Worm (Caenorhabditis elegans) whole organism, late embryonic: ENCODE results near the gene col-131.

ENCODE experiments used
- T23F11.4 ChIP-seq: fragments of 200-800 bp; sonication (Bioruptor generic); optimal IDR thresholded peaks from 2 replicates; lab custom pipeline; 2018; ENCODE audit warnings: mild to moderate bottlenecking, missing genetic modification characterization, missing compliant biosample characterization
- ama-1 ChIP-seq: fragments of 150-350 bp; optimal IDR thresholded peaks from 2 replicates; lab custom pipeline; 2014
- ceh-6 ChIP-seq: fragments of 200-800 bp; sonication (Bioruptor generic); optimal IDR thresholded peaks from 2 replicates; lab custom pipeline; 2018; ENCODE audit warnings: mild to moderate bottlenecking, missing genetic modification characterization, missing compliant biosample characterization
- fkh-10 ChIP-seq: fragments of 150-350 bp; optimal IDR thresholded peaks from 2 replicates; lab custom pipeline; 2014; ENCODE audit warnings: missing biosample characterization, missing genetic modification reagents, missing genetic modification characterization
- lin-11 ChIP-seq: fragments of 200-800 bp; sonication (Bioruptor generic); optimal IDR thresholded peaks from 2 replicates; lab custom pipeline; 2018; ENCODE audit warnings: mild to moderate bottlenecking, missing genetic modification characterization, missing compliant biosample characterization
- nhr-232 ChIP-seq: sonication (generic microtip); optimal IDR thresholded peaks from 2 replicates; lab custom pipeline; 2016; ENCODE audit warnings: missing genetic modification characterization, missing compliant biosample characterization
- pha-4 ChIP-seq: fragments of 150-350 bp; optimal IDR thresholded peaks from 2 replicates; lab custom pipeline; 2018; ENCODE audit warnings: missing biosample characterization, missing genetic modification reagents, missing genetic modification characterization
- unc-86 ChIP-seq: sonication (generic microtip); optimal IDR thresholded peaks from 2 replicates; lab custom pipeline; 2016; ENCODE audit warnings: missing genetic modification characterization, missing compliant biosample characterization

- no peak for TF ChIP-seq T23F11.4 (GFP tag; lab: Kevin White, UChicago)
- no peak for TF ChIP-seq ama-1 (lab: Kevin White, UChicago)
- no peak for TF ChIP-seq nhr-232 (tag; lab: Kevin White, UChicago)
- TF ChIP-seq ceh-6 (GFP tag; lab: Kevin White, UChicago) = no peak
- no peak for TF ChIP-seq fkh-10
- TF ChIP-seq pha-4 = no peak
- no peak for TF ChIP-seq lin-11 (tag; lab: Kevin White, UChicago)
- no peak for TF ChIP-seq unc-86 (tag; lab: Kevin White, UChicago)
Measured at ce11 chrIV:13063714-13064113, 3.4 kb downstream of the col-131 start, which contains the start of gene scl-5.
